Fruit fly (Drosophila melanogaster) whole organism, adult: ENCODE data around the gene hdm.

ENCODE experiments used
- CG5204 ChIP-seq: fragments of 200-800 bp; sonication (Bioruptor generic); optimal IDR thresholded peaks from 2 replicates; lab custom pipeline; 2016; ENCODE audit warnings: missing biosample characterization, missing genetic modification characterization
- Clk ChIP-seq: fragments of 200-800 bp; sonication (Bioruptor generic); optimal IDR thresholded peaks from 2 replicates; lab custom pipeline; 2017; ENCODE audit warnings: missing biosample characterization, missing genetic modification characterization
- cic ChIP-seq: fragments of 200-800 bp; sonication (Bioruptor generic); optimal IDR thresholded peaks from 2 replicates; lab custom pipeline; 2017; ENCODE audit warnings: missing biosample characterization, mild to moderate bottlenecking, missing genetic modification characterization, moderate library complexity
- kay ChIP-seq: fragments of 200-800 bp; sonication (Bioruptor generic); peaks from one replicate; lab custom pipeline; 2016; ENCODE audit warnings: missing biosample characterization, missing genetic modification characterization, borderline replicate concordance

DNA sequence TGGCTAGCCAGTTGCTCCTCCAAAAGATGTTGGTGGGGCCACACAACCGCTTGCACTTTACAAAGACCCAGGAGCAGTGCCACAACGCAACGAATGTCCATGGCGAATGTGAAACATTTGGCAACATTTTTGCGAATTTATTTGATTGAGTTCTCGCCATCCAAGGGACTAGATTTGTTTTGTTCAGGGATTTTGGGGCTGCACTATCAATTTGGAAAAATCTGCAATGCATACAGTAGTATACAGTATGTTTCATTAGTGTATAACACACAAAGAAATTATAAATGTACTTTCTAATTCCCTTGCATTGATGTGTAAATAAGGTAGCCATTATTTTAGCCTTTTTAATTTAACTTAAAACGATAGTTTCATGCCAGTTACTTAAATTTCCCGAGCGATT, 41.2 kb downstream of the hdm start, which contains the start of gene Ir7d:
- TF ChIP-seq Clk (no peak), kay (no peak), CG5204 (no peak), cic (GFP tag; lab: Kevin White, UChicago) (no peak)
